Fruit fly (Drosophila melanogaster): ENCODE data around the gene Sfp38D.

Gene Sfp38D

dm6 chr2L:20681648-20682098 lies 41.0 kb downstream of the Sfp38D start, which contains the start of gene Cen (continued):
- TF ChIP-seq net (GFP tag; optimal IDR thresholded peaks at IDR 0.05) (no peak), CG8319 (GFP tag; optimal IDR thresholded peaks at IDR 0.05) (peak; percentile 54), Eip93F (GFP tag; optimal IDR thresholded peaks at IDR 0.05) (peak; percentile 22), salr (GFP tag; optimal IDR thresholded peaks at IDR 0.05) (peak in 1 of 2 experiments; percentile 12), CG3919 (GFP tag; optimal IDR thresholded peaks at IDR 0.05) (peak; percentile 78), pdm3 (GFP tag; optimal IDR thresholded peaks at IDR 0.05) (peak; percentile 81), Ets96B (tag; optimal IDR thresholded peaks at IDR 0.05) (peak; percentile 64)

dm6 chr2L:20682136-20682733 lies 41.5 kb downstream of the Sfp38D start, which contains the start of gene CG2617:
CG2617 (plus strand) TSS chr2L:20682368.
- TF ChIP-seq CG6792 (GFP tag; optimal IDR thresholded peaks at IDR 0.05) (no peak), fd85E (GFP tag; optimal IDR thresholded peaks at IDR 0.05) (no peak), Eip78C (GFP tag) (peak; percentile 38), CG8319 (GFP tag; optimal IDR thresholded peaks at IDR 0.05) (no peak)

dm6 chr2L:20688722-20689121 lies 48.0 kb downstream of the Sfp38D start:
- TF ChIP-seq esn (GFP tag; optimal IDR thresholded peaks at IDR 0.05) (no peak), fkh (GFP tag; optimal IDR thresholded peaks at IDR 0.05) (no peak), topi (GFP tag; optimal IDR thresholded peaks at IDR 0.05) (no peak), salr (GFP tag; optimal IDR thresholded peaks at IDR 0.05) (no peak), CG1621 (tag; optimal IDR thresholded peaks at IDR 0.05) (no peak), cyc (GFP tag; optimal IDR thresholded peaks at IDR 0.05) (no peak), Hr4 (GFP tag; optimal IDR thresholded peaks at IDR 0.05) (no peak), CG3032 (tag; optimal IDR thresholded peaks at IDR 0.05) (no peak), ss (GFP tag; optimal IDR thresholded peaks at IDR 0.05) (no peak), net (GFP tag; optimal IDR thresholded peaks at IDR 0.05) (no peak), CG9139 (GFP tag; optimal IDR thresholded peaks at IDR 0.05) (no peak), Sox14 (GFP tag; optimal IDR thresholded peaks at IDR 0.05) (no peak), CG34406 (GFP tag; optimal IDR thresholded peaks at IDR 0.05) (no peak), CG11902 (GFP tag; optimal IDR thresholded peaks at IDR 0.05) (no peak), CG6276 (GFP tag; optimal IDR thresholded peaks at IDR 0.05) (no peak), CG10631 (GFP tag; optimal IDR thresholded peaks at IDR 0.05) (no peak), lz (GFP tag; optimal IDR thresholded peaks at IDR 0.05) (no peak), CG6808 (GFP tag; optimal IDR thresholded peaks at IDR 0.05) (no peak)

- TF ChIP-seq CG9139 (GFP tag; optimal IDR thresholded peaks at IDR 0.05) (no peak), Hr4 (GFP tag; optimal IDR thresholded peaks at IDR 0.05) (no peak), CG10631 (GFP tag; optimal IDR thresholded peaks at IDR 0.05) (no peak), CG3032 (tag; optimal IDR thresholded peaks at IDR 0.05) (no peak), CG6854 (GFP tag; optimal IDR thresholded peaks at IDR 0.05) (no peak), CG3919 (GFP tag; optimal IDR thresholded peaks at IDR 0.05) (no peak), CG6792 (GFP tag; optimal IDR thresholded peaks at IDR 0.05) (no peak), Ets96B (tag; optimal IDR thresholded peaks at IDR 0.05) (no peak), Sox14 (GFP tag; optimal IDR thresholded peaks at IDR 0.05) (no peak), CG11902 (GFP tag; optimal IDR thresholded peaks at IDR 0.05) (no peak), Blimp-1 (GFP tag; optimal IDR thresholded peaks at IDR 0.05) (no peak), eg (GFP tag; IDR thresholded peaks at IDR 0.05) (no peak), CG34406 (GFP tag; optimal IDR thresholded peaks at IDR 0.05) (no peak), CG4318 (GFP tag; optimal IDR thresholded peaks at IDR 0.05) (no peak), Hr39 (GFP tag; optimal IDR thresholded peaks at IDR 0.05) (no peak), pdm3 (GFP tag; optimal IDR thresholded peaks at IDR 0.05) (no peak)
Measured at dm6 chr2L:20690055-20690454, 49.3 kb downstream of the Sfp38D start.
